Fruit fly (Drosophila melanogaster) whole organism, embryonic: ENCODE results near the gene CG13085.

Experiments
- Atf-2 ChIP-seq: fragments of 200-800 bp; sonication (Bioruptor generic); optimal IDR thresholded peaks from 2 replicates; lab custom pipeline; 2016; ENCODE audit warnings: missing biosample characterization, missing genetic modification characterization
- CG10959 ChIP-seq: fragments of 200-800 bp; sonication (Bioruptor generic); IDR thresholded peaks from 2 replicates; pipeline ENCODE4 v1.3.6; 2022; ENCODE audit warnings: missing biosample characterization, missing genetic modification characterization
- CG12942 ChIP-seq: fragments of 200-800 bp; sonication (Bioruptor generic); optimal IDR thresholded peaks from 3 replicates; lab custom pipeline; 2016; ENCODE audit warnings: missing biosample characterization, missing genetic modification characterization
- CG15073 ChIP-seq: fragments of 200-800 bp; sonication (Bioruptor generic); optimal IDR thresholded peaks from 2 replicates; lab custom pipeline; 2016; ENCODE audit warnings: missing biosample characterization, missing genetic modification characterization
- CG15514 ChIP-seq: fragments of 200-800 bp; sonication (Bioruptor generic); optimal IDR thresholded peaks from 3 replicates; lab custom pipeline; 2017; ENCODE audit warnings: missing biosample characterization, missing genetic modification characterization, mild to moderate bottlenecking, moderate library complexity, missing genetic modification reagents
- CG1647 ChIP-seq: fragments of 200-800 bp; sonication (Bioruptor generic); optimal IDR thresholded peaks from 3 replicates; lab custom pipeline; 2016; ENCODE audit warnings: missing biosample characterization, missing genetic modification characterization
- CG17328 ChIP-seq: fragments of 200-800 bp; sonication (Bioruptor generic); IDR thresholded peaks from 2 replicates; pipeline ENCODE4 v1.3.6; 2022; ENCODE audit warnings: missing biosample characterization, missing genetic modification characterization
- CG17612 ChIP-seq: fragments of 200-800 bp; sonication (Bioruptor generic); IDR thresholded peaks from 2 replicates; pipeline ENCODE4 v1.3.6; 2022; ENCODE audit warnings: missing biosample characterization, missing genetic modification characterization
- CG2120 ChIP-seq: fragments of 200-800 bp; sonication (Bioruptor generic); optimal IDR thresholded peaks from 3 replicates; lab custom pipeline; 2016; ENCODE audit warnings: missing biosample characterization, missing genetic modification characterization
- CG2678 ChIP-seq: fragments of 200-800 bp; sonication (Bioruptor generic); optimal IDR thresholded peaks from 3 replicates; lab custom pipeline; 2019; ENCODE audit warnings: missing biosample characterization, mild to moderate bottlenecking, missing genetic modification characterization, moderate library complexity
- CG34224 ChIP-seq: fragments of 200-800 bp; sonication (Bioruptor generic); IDR thresholded peaks from 3 replicates; pipeline ENCODE4 v1.3.6; 2022; ENCODE audit warnings: missing biosample characterization, missing genetic modification characterization; ENCODE audit not compliant: partially characterized antibody
- CG3847 ChIP-seq: fragments of 200-800 bp; sonication (Bioruptor generic); IDR thresholded peaks from 2 replicates; pipeline ENCODE4 v1.3.6; 2022; ENCODE audit warnings: missing biosample characterization, missing genetic modification characterization
- CG43689 ChIP-seq: fragments of 200-800 bp; sonication (Bioruptor generic); IDR thresholded peaks from 2 replicates; pipeline ENCODE4 v1.3.6; 2022; ENCODE audit warnings: missing biosample characterization, missing genetic modification characterization
- CG4730 ChIP-seq: fragments of 200-800 bp; sonication (Bioruptor generic); IDR thresholded peaks from 2 replicates; pipeline ENCODE4 v1.3.6; 2022; ENCODE audit warnings: missing biosample characterization, missing genetic modification characterization
- CG6254 ChIP-seq: fragments of 200-800 bp; sonication (Bioruptor generic); optimal IDR thresholded peaks from 3 replicates; lab custom pipeline; 2017; ENCODE audit warnings: mild to moderate bottlenecking, missing biosample characterization, missing genetic modification reagents, missing genetic modification characterization
- CG8944 ChIP-seq: fragments of 200-800 bp; sonication (Bioruptor generic); optimal IDR thresholded peaks from 3 replicates; lab custom pipeline; 2016; ENCODE audit warnings: missing biosample characterization, missing genetic modification characterization
- CG9727 ChIP-seq: fragments of 200-800 bp; sonication (Bioruptor generic); optimal IDR thresholded peaks from 3 replicates; lab custom pipeline; 2017; ENCODE audit warnings: missing biosample characterization, mild to moderate bottlenecking, missing genetic modification characterization
- D ChIP-seq, 2 experiments: fragments of 200-800 bp in 1 of 2; fragments of >200 bp in 1 of 2; sonication (Bioruptor generic) in 1 of 2; optimal IDR thresholded peaks; 2 replicates in 1 of 2; 3 replicates in 1 of 2; lab custom pipeline; 2017; ENCODE audit warnings: mild to moderate bottlenecking in 1 of 2, missing biosample characterization in 1 of 2, missing genetic modification characterization in 1 of 2, missing genetic modification reagents in 1 of 2
- Doc3 ChIP-seq: fragments of 200-800 bp; sonication (Bioruptor generic); IDR thresholded peaks from 3 replicates; pipeline ENCODE4 v1.3.6; 2022; ENCODE audit warnings: missing biosample characterization, missing genetic modification characterization; ENCODE audit not compliant: partially characterized antibody
- HLHmδ ChIP-seq: fragments of 200-800 bp; sonication (Bioruptor generic); optimal IDR thresholded peaks from 2 replicates; lab custom pipeline; 2018; ENCODE audit warnings: missing biosample characterization, mild to moderate bottlenecking, missing genetic modification characterization, moderate library complexity
- Hr39 ChIP-seq: fragments of >200 bp; optimal IDR thresholded peaks from 2 replicates; lab custom pipeline; 2017
- Jarid2 ChIP-seq: fragments of 200-800 bp; sonication (Bioruptor generic); optimal IDR thresholded peaks from 3 replicates; lab custom pipeline; 2017; ENCODE audit warnings: mild to moderate bottlenecking, missing biosample characterization, missing genetic modification reagents, missing genetic modification characterization
- Lhr ChIP-seq: fragments of 200-800 bp; sonication (Bioruptor generic); optimal IDR thresholded peaks from 3 replicates; lab custom pipeline; 2017; ENCODE audit warnings: mild to moderate bottlenecking, missing biosample characterization, missing genetic modification reagents, missing genetic modification characterization
- Mad ChIP-seq: fragments of 200-800 bp; sonication (Bioruptor generic); optimal IDR thresholded peaks from 2 replicates; lab custom pipeline; 2016; ENCODE audit warnings: missing biosample characterization, missing genetic modification characterization
- Max ChIP-seq: fragments of 200-800 bp; sonication (Bioruptor generic); optimal IDR thresholded peaks from 2 replicates; lab custom pipeline; 2016; ENCODE audit warnings: missing biosample characterization, mild to moderate bottlenecking, missing genetic modification characterization
- NFAT ChIP-seq: fragments of 200-800 bp; sonication (Bioruptor generic); IDR thresholded peaks from 2 replicates; pipeline ENCODE4 v1.3.6; 2022; ENCODE audit warnings: missing biosample characterization, missing genetic modification characterization
- NK7.1 ChIP-seq: fragments of 200-800 bp; sonication (Bioruptor generic); optimal IDR thresholded peaks from 3 replicates; lab custom pipeline; 2016; ENCODE audit warnings: missing biosample characterization, missing genetic modification characterization
- PHDP ChIP-seq: fragments of 200-800 bp; sonication (Bioruptor generic); optimal IDR thresholded peaks from 3 replicates; lab custom pipeline; 2018; ENCODE audit warnings: missing biosample characterization, mild to moderate bottlenecking, missing genetic modification characterization, moderate library complexity
- TFAM ChIP-seq: fragments of 200-800 bp; sonication (Bioruptor generic); optimal IDR thresholded peaks from 2 replicates; lab custom pipeline; 2017; ENCODE audit warnings: missing biosample characterization, missing genetic modification characterization, inconsistent platforms
- Taf1 ChIP-seq: fragments of 200-800 bp; sonication (Bioruptor generic); IDR thresholded peaks from 2 replicates; pipeline ENCODE4 v1.3.6; 2022; ENCODE audit warnings: missing biosample characterization, missing genetic modification characterization
- Xbp1 ChIP-seq: fragments of 200-800 bp; sonication (Bioruptor generic); optimal IDR thresholded peaks from 3 replicates; lab custom pipeline; 2016; ENCODE audit warnings: missing biosample characterization, mild to moderate bottlenecking, missing genetic modification characterization
- al ChIP-seq: fragments of 200-800 bp; sonication (Bioruptor generic); IDR thresholded peaks from 2 replicates; pipeline ENCODE4 v1.3.6; 2022; ENCODE audit warnings: missing biosample characterization, missing genetic modification characterization
- bsh ChIP-seq, 2 experiments: fragments of 200-800 bp; sonication (Bioruptor generic); optimal IDR thresholded peaks; 2 replicates each; lab custom pipeline; 2017 to 2018; ENCODE audit warnings: mild to moderate bottlenecking in 2 of 2, missing biosample characterization in 2 of 2, missing genetic modification characterization in 2 of 2, moderate library complexity in 1 of 2
- dan ChIP-seq: fragments of 200-800 bp; sonication (Bioruptor generic); IDR thresholded peaks from 2 replicates; pipeline ENCODE4 v1.3.6; 2022; ENCODE audit warnings: missing biosample characterization, missing genetic modification characterization
- ewg ChIP-seq: fragments of 200-800 bp; sonication (Bioruptor generic); optimal IDR thresholded peaks from 3 replicates; lab custom pipeline; 2017; ENCODE audit warnings: mild to moderate bottlenecking, missing biosample characterization, missing genetic modification reagents, missing genetic modification characterization
- ftz-f1 ChIP-seq: fragments of 200-800 bp; sonication (Bioruptor generic); optimal IDR thresholded peaks from 2 replicates; lab custom pipeline; 2016; ENCODE audit warnings: missing biosample characterization, missing genetic modification characterization
- grau ChIP-seq: fragments of 200-800 bp; optimal IDR thresholded peaks from 3 replicates; lab custom pipeline; 2019; ENCODE audit warnings: missing biosample characterization, mild to moderate bottlenecking, missing genetic modification characterization, moderate library complexity
- jumu ChIP-seq: fragments of 200-800 bp; sonication (Bioruptor generic); optimal IDR thresholded peaks from 3 replicates; lab custom pipeline; 2016; ENCODE audit warnings: missing biosample characterization, missing genetic modification characterization
- lola ChIP-seq, 3 experiments: fragments of >200 bp in 2 of 3; fragments of 200-800 bp in 1 of 3; sonication (Bioruptor generic) in 1 of 3; optimal IDR thresholded peaks; 2 replicates each; lab custom pipeline; 2017 to 2019; ENCODE audit warnings: missing biosample characterization in 3 of 3, missing genetic modification characterization in 3 of 3, mild to moderate bottlenecking in 1 of 3, moderate library complexity in 1 of 3
- org-1 ChIP-seq: fragments of 200-800 bp; sonication (Bioruptor generic); optimal IDR thresholded peaks from 2 replicates; lab custom pipeline; 2017; ENCODE audit warnings: missing biosample characterization, missing genetic modification characterization
- pnt ChIP-seq: fragments of 200-800 bp; sonication (Bioruptor generic); optimal IDR thresholded peaks from 3 replicates; lab custom pipeline; 2016; ENCODE audit warnings: missing biosample characterization, missing genetic modification characterization
- psq ChIP-seq: fragments of 200-800 bp; sonication (Bioruptor generic); optimal IDR thresholded peaks from 2 replicates; lab custom pipeline; 2017; ENCODE audit warnings: missing biosample characterization, missing genetic modification characterization
- pzg ChIP-seq: fragments of 200-800 bp; sonication (Bioruptor generic); optimal IDR thresholded peaks from 3 replicates; lab custom pipeline; 2018; ENCODE audit warnings: missing biosample characterization, mild to moderate bottlenecking, missing genetic modification characterization, moderate library complexity
- row ChIP-seq: fragments of 200-800 bp; sonication (Bioruptor generic); IDR thresholded peaks from 3 replicates; pipeline ENCODE4 v1.3.6; 2022; ENCODE audit warnings: missing biosample characterization, missing genetic modification characterization
- seq ChIP-seq: fragments of 200-800 bp; sonication (Bioruptor generic); IDR thresholded peaks from 2 replicates; pipeline ENCODE4 v1.3.6; 2022; ENCODE audit warnings: missing biosample characterization, missing genetic modification characterization
- sob ChIP-seq: fragments of 200-800 bp; sonication (Bioruptor generic); IDR thresholded peaks from 2 replicates; pipeline ENCODE4 v1.3.6; 2022; ENCODE audit warnings: missing biosample characterization, missing genetic modification characterization
- tin ChIP-seq: fragments of 200-800 bp; sonication (Bioruptor generic); optimal IDR thresholded peaks from 3 replicates; lab custom pipeline; 2016; ENCODE audit warnings: missing biosample characterization, missing genetic modification characterization
- toy ChIP-seq: fragments of 200-800 bp; sonication (Bioruptor generic); IDR thresholded peaks from 2 replicates; pipeline ENCODE4 v1.3.6; 2022; ENCODE audit warnings: missing biosample characterization, missing genetic modification characterization
- trem ChIP-seq: fragments of 200-800 bp; optimal IDR thresholded peaks from 3 replicates; lab custom pipeline; 2019; ENCODE audit warnings: missing biosample characterization, mild to moderate bottlenecking, missing genetic modification characterization, moderate library complexity
- vvl ChIP-seq: fragments of 200-800 bp; sonication (Bioruptor generic); IDR thresholded peaks from 2 replicates; pipeline ENCODE4 v1.3.6; 2022; ENCODE audit warnings: missing biosample characterization, missing genetic modification characterization
- zen ChIP-seq: fragments of 200-800 bp; sonication (Bioruptor generic); optimal IDR thresholded peaks from 3 replicates; lab custom pipeline; 2018; ENCODE audit warnings: missing biosample characterization, mild to moderate bottlenecking, missing genetic modification characterization, moderate library complexity

The CG13085 gene

dm6 chr2L:19434260-19434659, 10.4 kb downstream of the CG13085 start (continued):
- no peak for TF ChIP-seq CG43689
- TF ChIP-seq row (GFP tag; lab: Robert Waterston, UW): no peak
- TF ChIP-seq lola (GFP tag; optimal IDR thresholded peaks at IDR 0.05; lab: Kevin White, UChicago): peak in 1 of 3 experiments; percentile 75
- peak; percentile 23 for TF ChIP-seq Jarid2 (GFP tag; lab: Kevin White, UChicago)
- TF ChIP-seq Taf1: no peak
- no peak for TF ChIP-seq D (optimal IDR thresholded peaks at IDR 0.05; lab: Kevin White, UChicago)
- TF ChIP-seq D (GFP tag; optimal IDR thresholded peaks at IDR 0.05; lab: Kevin White, UChicago): peak; percentile 64
- no peak for TF ChIP-seq CG17612
- TF ChIP-seq CG15514 (GFP tag; lab: Kevin White, UChicago): peak; percentile 27
- TF ChIP-seq sob: no peak
- peak; percentile 8 for TF ChIP-seq CG12942 (GFP tag; lab: Kevin White, UChicago)
- no peak for TF ChIP-seq pzg (GFP tag; lab: Kevin White, UChicago)
- peak; percentile 46 for TF ChIP-seq org-1 (GFP tag; lab: Kevin White, UChicago)
- TF ChIP-seq CG6254 (GFP tag; lab: Kevin White, UChicago): peak; percentile 59
- TF ChIP-seq vvl: peak; percentile 35; the same call in 1 of the 2 replicates
- no peak for TF ChIP-seq CG4730 (GFP tag; lab: Robert Waterston, UW)
- TF ChIP-seq al (GFP tag; lab: Robert Waterston, UW): no peak
- TF ChIP-seq grau (tag; lab: Kevin White, UChicago): peak; percentile 21
- no peak for TF ChIP-seq CG3847 (GFP tag; lab: Robert Waterston, UW)
- no peak for TF ChIP-seq Xbp1 (GFP tag; lab: Kevin White, UChicago)
- TF ChIP-seq Doc3: no peak
- TF ChIP-seq Max: peak; percentile 20
- peak; percentile 73 for TF ChIP-seq HLHmδ (GFP tag; lab: Kevin White, UChicago)
- no peak for TF ChIP-seq CG8944
- peak; percentile 75 for TF ChIP-seq PHDP
- no peak for TF ChIP-seq jumu (GFP tag; lab: Kevin White, UChicago)
- TF ChIP-seq TFAM (GFP tag; lab: Kevin White, UChicago): peak; percentile 10
- TF ChIP-seq pnt (GFP tag; lab: Kevin White, UChicago): no peak
- peak; percentile 16 for TF ChIP-seq ewg (GFP tag; lab: Kevin White, UChicago)
- TF ChIP-seq zen (tag; lab: Kevin White, UChicago): peak; percentile 1
- no peak for TF ChIP-seq CG34224 (GFP tag; lab: Robert Waterston, UW)
- TF ChIP-seq CG2678: peak; percentile 76
- TF ChIP-seq trem: peak; percentile 53
- no peak for TF ChIP-seq NFAT (GFP tag; lab: Robert Waterston, UW)
- TF ChIP-seq CG2120: no peak
- no peak for TF ChIP-seq CG1647
- TF ChIP-seq CG10959 (GFP tag; lab: Robert Waterston, UW): 0 out of 2 replicates have a peak, but pooled peaks have one; percentile 32
- no peak for TF ChIP-seq ftz-f1 (GFP tag; lab: Kevin White, UChicago)
- peak; percentile 57 for TF ChIP-seq CG9727 (GFP tag; lab: Kevin White, UChicago)
- no peak for TF ChIP-seq Atf-2 (GFP tag; lab: Kevin White, UChicago)
- TF ChIP-seq dan (GFP tag; lab: Robert Waterston, UW): no peak
- peak in 1 of 2 experiments; percentile 61 for TF ChIP-seq bsh (GFP tag; optimal IDR thresholded peaks at IDR 0.05; lab: Kevin White, UChicago)
- TF ChIP-seq toy (GFP tag; lab: Robert Waterston, UW): no peak
- no peak for TF ChIP-seq tin (GFP tag; lab: Kevin White, UChicago)
- no peak for TF ChIP-seq Mad (GFP tag; lab: Kevin White, UChicago)
- no peak for TF ChIP-seq CG15073 (GFP tag; lab: Kevin White, UChicago)
- no peak for TF ChIP-seq CG17328 (GFP tag; lab: Robert Waterston, UW)
- TF ChIP-seq seq (GFP tag; lab: Robert Waterston, UW): no peak
- TF ChIP-seq NK7.1 (GFP tag; lab: Kevin White, UChicago): no peak
- TF ChIP-seq psq: no peak
- peak; percentile 33 for TF ChIP-seq Lhr (GFP tag; lab: Kevin White, UChicago)
- TF ChIP-seq Hr39 (lab: Kevin White, UChicago): no peak
